Worm (Caenorhabditis elegans) whole organism, dauer: ENCODE measurements around the gene nhr-18.

Experiments used
- unc-62 ChIP-seq: sonication (generic microtip); optimal IDR thresholded peaks from 2 replicates; lab custom pipeline; 2017; ENCODE audit warnings: missing biosample characterization, missing genetic modification reagents, missing genetic modification characterization

nhr-18 gene

ce11 chrV:2226903-2227302 is at the start of gene nhr-18:
nhr-18 (plus strand) TSS chrV:2227203.
- TF ChIP-seq unc-62 (GFP tag; lab: Kevin White, UChicago) = no peak

ce11 chrV:2177307-2177764 is 49.7 kb upstream of the nhr-18 start, which contains the start of gene srbc-17:
srbc-17 (plus strand) TSS chrV:2177714.
- no peak for TF ChIP-seq unc-62 (GFP tag; lab: Kevin White, UChicago)

ce11 chrV:2179214-2179613 is 47.8 kb upstream of the nhr-18 start, which contains the start of gene cyp-33C1:
cyp-33C1 (plus strand) TSS chrV:2179514.
- no peak for TF ChIP-seq unc-62 (GFP tag; lab: Kevin White, UChicago)

ce11 chrV:2181738-2182137 is 45.3 kb upstream of the nhr-18 start, which contains the start of gene srbc-16:
srbc-16 (plus strand) TSS chrV:2182038.
- no peak for TF ChIP-seq unc-62 (GFP tag; lab: Kevin White, UChicago)

DNA sequence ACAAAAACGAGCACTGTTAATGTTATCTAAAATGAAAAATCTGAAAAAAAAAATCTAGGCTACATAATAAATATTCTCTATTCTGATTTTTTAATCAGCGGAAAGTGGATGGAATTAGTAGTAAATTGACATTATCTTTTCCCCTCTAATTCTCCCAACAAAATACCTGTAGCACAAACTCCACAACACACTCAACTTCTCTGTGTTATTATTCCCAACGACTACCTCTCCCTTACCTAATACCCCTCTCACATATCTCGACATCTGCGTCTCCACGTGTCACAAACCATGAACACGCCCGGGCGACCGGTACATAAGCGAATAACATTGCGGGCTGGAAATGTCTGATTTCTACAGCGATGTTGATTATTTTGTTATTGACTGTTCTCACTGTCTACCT is 43.8 kb upstream of the nhr-18 start, which contains the start of gene cyp-33C2:
Gene cyp-33C2 (plus strand): TSS at position 327 of the 400 bp plus-strand sequence.
- TF ChIP-seq unc-62 (GFP tag; lab: Kevin White, UChicago) = no peak

- TF ChIP-seq unc-62 (GFP tag; lab: Kevin White, UChicago) = no peak
These were observed 41.5 kb upstream of the nhr-18 start for ce11 chrV:2185486-2185885.

- no peak for TF ChIP-seq unc-62 (GFP tag; lab: Kevin White, UChicago)
These were observed 39.1 kb upstream of the nhr-18 start, which contains the start of gene Y5H2B.3 for ce11 chrV:2187864-2188345. Y5H2B.3 (plus strand) TSS chrV:2188295.

DNA sequence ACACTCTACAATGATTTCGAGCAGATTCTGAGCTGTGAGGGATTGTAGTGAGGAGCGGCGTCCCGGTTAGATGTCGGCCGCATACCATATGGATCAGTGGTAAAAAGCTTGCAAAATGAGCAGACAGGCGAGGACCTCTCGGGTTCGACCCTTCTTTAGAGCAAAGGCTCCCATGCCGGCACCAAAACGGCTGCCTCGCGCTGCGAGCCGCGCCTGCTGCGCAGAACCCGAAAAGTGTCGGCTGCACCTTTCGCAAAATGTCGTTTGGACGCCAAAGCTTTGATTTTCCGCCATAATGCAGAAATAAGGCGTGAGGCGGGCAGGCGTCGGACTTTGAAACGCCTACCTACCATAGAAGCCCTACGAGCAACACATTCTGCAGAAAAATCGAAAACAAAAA is 36.6 kb upstream of the nhr-18 start:
- TF ChIP-seq unc-62 (GFP tag; lab: Kevin White, UChicago) = no peak

DNA sequence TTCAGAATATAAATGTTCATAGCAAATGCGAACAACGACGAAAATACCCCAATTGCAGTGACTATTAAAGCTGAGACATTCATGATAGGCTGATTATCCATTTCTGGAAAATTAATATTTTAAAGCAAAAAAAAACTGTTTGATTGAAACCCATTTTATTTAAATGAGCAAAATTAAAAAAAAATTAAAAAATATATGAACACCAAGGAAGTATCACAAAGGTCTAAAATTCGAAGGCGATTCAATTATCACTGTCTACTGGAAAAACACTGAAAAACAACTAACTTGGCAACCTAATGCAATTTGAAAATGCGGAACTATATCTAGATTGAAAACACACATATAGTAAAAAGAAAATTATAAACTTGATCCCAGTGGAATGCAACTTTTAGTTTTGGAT is 35.9 kb upstream of the nhr-18 start, which contains the start of gene srbc-42:
Gene srbc-42 (minus strand): TSS at position 101 of the 400 bp plus-strand sequence.
- no peak for TF ChIP-seq unc-62 (GFP tag; lab: Kevin White, UChicago)

- TF ChIP-seq unc-62 (GFP tag; lab: Kevin White, UChicago) = no peak
These were observed 34.9 kb upstream of the nhr-18 start, which contains the start of gene nhr-13 for ce11 chrV:2192117-2192516. nhr-13 (plus strand) TSS chrV:2192485.

DNA sequence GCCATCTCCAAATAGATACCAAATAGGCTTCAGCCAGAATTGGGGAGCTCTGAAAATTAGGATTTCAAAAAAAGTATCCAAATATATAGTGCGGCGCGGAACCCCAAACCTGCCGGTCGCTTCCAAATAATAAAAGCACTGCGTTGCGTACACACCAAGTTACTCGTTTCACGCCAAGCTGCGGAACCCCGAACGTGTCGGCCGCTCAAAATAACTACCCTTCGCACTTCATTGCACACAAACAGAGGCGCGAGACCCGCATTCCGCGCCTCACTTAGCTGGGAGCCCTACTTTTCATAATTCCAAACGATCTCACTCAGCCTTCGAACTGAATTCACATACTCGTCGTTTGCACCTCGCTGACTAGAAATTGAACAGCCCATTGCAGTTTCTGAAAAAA is 27.4 kb upstream of the nhr-18 start:
- no peak for TF ChIP-seq unc-62 (GFP tag; lab: Kevin White, UChicago)

DNA sequence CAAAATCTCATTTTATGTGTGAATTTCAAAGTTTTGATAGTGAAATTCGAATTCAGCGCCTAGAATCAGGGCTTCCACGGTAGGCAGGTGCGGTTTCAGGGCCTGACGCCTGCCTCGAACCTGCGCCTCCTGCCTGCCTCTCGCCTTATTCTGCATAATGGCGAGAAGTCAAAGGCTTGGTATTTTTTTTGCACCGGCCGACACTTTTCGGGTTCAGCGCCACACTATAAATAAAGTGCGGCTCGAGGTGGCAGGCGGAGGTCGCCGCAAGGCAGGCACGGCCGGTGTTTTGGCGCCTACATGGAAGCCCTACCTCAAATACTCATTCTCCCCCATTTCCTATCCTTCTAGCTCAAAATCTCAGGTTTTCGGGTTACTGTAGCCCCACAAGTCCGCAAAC is 26.6 kb upstream of the nhr-18 start:
- no peak for TF ChIP-seq unc-62 (GFP tag; lab: Kevin White, UChicago)

ce11 chrV:2201240-2201639 is 25.8 kb upstream of the nhr-18 start, which contains the start of gene cyp-32B1:
cyp-32B1 (minus strand) TSS chrV:2201415.
- no peak for TF ChIP-seq unc-62 (GFP tag; lab: Kevin White, UChicago)

ce11 chrV:2204080-2204479 is 22.9 kb upstream of the nhr-18 start, which contains the start of gene cyp-33C12:
cyp-33C12 (minus strand) TSS chrV:2204400.
- no peak for TF ChIP-seq unc-62 (GFP tag; lab: Kevin White, UChicago)

DNA sequence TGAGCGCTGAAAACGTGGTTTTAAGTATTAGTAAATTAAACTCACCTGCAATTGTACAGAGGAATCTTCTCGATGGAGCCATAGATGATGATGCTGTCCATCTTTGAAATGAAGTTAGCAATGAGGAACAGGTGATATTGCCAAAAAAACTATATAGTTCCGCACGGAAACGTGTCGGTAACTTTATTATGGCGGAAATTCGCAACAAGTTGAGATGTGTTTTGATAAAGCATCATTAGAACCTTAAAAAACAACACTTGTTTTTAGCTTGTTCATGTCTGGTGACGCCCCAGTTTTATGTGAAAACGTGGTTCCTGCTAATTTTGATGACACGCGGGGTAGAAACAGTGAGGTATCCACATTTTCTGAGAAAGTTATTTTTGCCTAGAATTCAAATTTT is 20.8 kb upstream of the nhr-18 start, which contains the start of gene srt-40:
Gene srt-40 (minus strand): TSS at position 101 of the 400 bp plus-strand sequence.
- TF ChIP-seq unc-62 (GFP tag; lab: Kevin White, UChicago) = no peak

DNA sequence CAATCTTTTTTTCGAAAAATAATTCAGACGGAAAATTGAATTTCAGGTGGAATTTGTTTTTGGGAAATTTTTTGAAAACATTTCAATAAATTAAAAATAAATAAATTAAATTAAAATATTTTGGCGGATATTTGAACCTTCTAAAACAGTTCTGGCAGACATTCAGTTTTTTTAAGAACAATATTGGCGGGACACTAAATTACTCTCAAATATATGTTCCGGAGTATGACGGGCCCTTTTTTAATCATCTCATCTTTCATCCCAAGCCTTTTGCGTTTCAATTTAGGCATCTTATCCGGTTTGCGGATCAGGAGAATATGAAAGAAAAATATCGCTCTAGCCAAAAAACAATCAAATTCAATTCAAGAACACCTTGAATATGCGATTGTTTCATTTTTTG is 20.2 kb upstream of the nhr-18 start, which contains the start of gene svh-11:
Gene svh-11 (plus strand): TSS at position 301 of the 400 bp plus-strand sequence.
- TF ChIP-seq unc-62 (GFP tag; lab: Kevin White, UChicago) = no peak

- TF ChIP-seq unc-62 (GFP tag; lab: Kevin White, UChicago) = no peak
These were observed 19.5 kb upstream of the nhr-18 start for ce11 chrV:2207527-2207926.
